Fruit fly (Drosophila melanogaster): ENCODE results near the gene CG9123.

DNA sequence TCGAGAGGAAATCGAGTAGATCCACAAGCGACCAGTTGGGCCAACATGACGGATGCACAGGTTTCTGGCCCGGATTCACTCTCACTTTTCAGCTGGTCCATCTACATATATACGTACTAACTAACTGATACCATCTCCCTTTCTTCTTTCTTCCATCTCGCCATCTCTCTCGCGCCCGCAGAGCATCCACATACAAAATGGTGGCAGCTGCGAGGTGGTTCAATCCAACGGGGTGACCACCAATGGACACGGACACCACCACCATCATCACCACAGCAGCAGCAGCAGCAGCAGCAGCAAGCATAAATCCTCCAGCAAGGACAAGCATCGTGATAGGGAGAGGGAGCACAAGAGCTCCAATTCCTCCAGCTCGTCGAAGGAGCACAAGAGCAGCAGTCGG lies 20.9 kb downstream of the CG9123 start:
- TF ChIP-seq Dll (optimal IDR thresholded peaks at IDR 0.05) (no peak), CG8478 (optimal IDR thresholded peaks at IDR 0.05) (no peak), usp (GFP tag; optimal IDR thresholded peaks at IDR 0.05) (no peak), pan (optimal IDR thresholded peaks at IDR 0.05) (no peak)

Measured in whole organism.